Worm (Caenorhabditis elegans) whole organism, young adult: ENCODE measurements around the gene F54C9.3.

ENCODE experiments used
- B0019.2 ChIP-seq: fragments of 200-800 bp; sonication (Bioruptor generic); conservative IDR thresholded peaks from 2 replicates; pipeline ENCODE4 v1.3.6; 2022; ENCODE audit warnings: missing genetic modification reagents, missing genetic modification characterization, missing compliant biosample characterization
- B0035.1 ChIP-seq: sonication (generic microtip); optimal IDR thresholded peaks from 2 replicates; lab custom pipeline; 2016; ENCODE audit warnings: missing genetic modification characterization, mild to moderate bottlenecking, missing compliant biosample characterization, missing genotype, missing genetic modification reagents
- B0261.1 ChIP-seq: sonication (generic microtip); optimal IDR thresholded peaks from 2 replicates; lab custom pipeline; 2016; ENCODE audit warnings: mild to moderate bottlenecking, missing genetic modification characterization, moderate library complexity, missing compliant biosample characterization
- B0336.3 ChIP-seq: fragments of 200-800 bp; sonication (Bioruptor generic); IDR thresholded peaks from 2 replicates; pipeline ENCODE4 v1.3.6; 2022; ENCODE audit warnings: missing genetic modification characterization, missing compliant biosample characterization
- C17E4.6 ChIP-seq: fragments of 200-800 bp; sonication (Bioruptor generic); IDR thresholded peaks from 2 replicates; pipeline ENCODE4 v1.3.6; 2022; ENCODE audit warnings: missing genetic modification reagents, missing genetic modification characterization, missing compliant biosample characterization
- D2030.7 ChIP-seq: fragments of 200-800 bp; sonication (Bioruptor generic); IDR thresholded peaks from 2 replicates; pipeline ENCODE4 v1.3.6; 2022; ENCODE audit warnings: missing genetic modification reagents, missing genetic modification characterization, missing compliant biosample characterization
- F49E8.2 ChIP-seq: sonication (generic microtip); optimal IDR thresholded peaks from 3 replicates; lab custom pipeline; 2017; ENCODE audit warnings: missing genetic modification characterization, mild to moderate bottlenecking, missing compliant biosample characterization, antibody characterized with exemption, moderate library complexity; ENCODE audit not compliant: insufficient read depth
- F55B11.4 ChIP-seq: sonication (generic microtip); optimal IDR thresholded peaks from 2 replicates; lab custom pipeline; 2016; ENCODE audit warnings: missing compliant biosample characterization, missing genetic modification characterization, borderline replicate concordance; ENCODE audit not compliant: insufficient read depth
- F57C9.4 ChIP-seq: sonication (generic microtip); optimal IDR thresholded peaks from 2 replicates; lab custom pipeline; 2017; ENCODE audit warnings: mild to moderate bottlenecking, missing genetic modification characterization, missing compliant biosample characterization
- T26A5.8 ChIP-seq: sonication (generic microtip); optimal IDR thresholded peaks from 2 replicates; lab custom pipeline; 2016; ENCODE audit warnings: missing genetic modification characterization, missing compliant biosample characterization
- Y79H2A.3 ChIP-seq: fragments of 200-800 bp; sonication (Bioruptor generic); conservative IDR thresholded peaks from 2 replicates; pipeline ENCODE4 v1.3.6; 2022; ENCODE audit warnings: missing genetic modification reagents, missing genetic modification characterization, missing compliant biosample characterization
- Y95B8A.8 ChIP-seq: fragments of 200-800 bp; sonication (Bioruptor generic); IDR thresholded peaks from 2 replicates; pipeline ENCODE4 v1.3.6; 2022; ENCODE audit warnings: missing genetic modification reagents, missing genetic modification characterization, missing compliant biosample characterization
- ZK185.1 ChIP-seq: sonication (generic microtip); optimal IDR thresholded peaks from 2 replicates; lab custom pipeline; 2016; ENCODE audit warnings: mild to moderate bottlenecking, missing genetic modification characterization, missing compliant biosample characterization; ENCODE audit not compliant: poor library complexity, severe bottlenecking
- akir-1 ChIP-seq: fragments of 200-800 bp; sonication (Bioruptor generic); optimal IDR thresholded peaks from 2 replicates; lab custom pipeline; 2018; ENCODE audit warnings: mild to moderate bottlenecking, missing genetic modification characterization, moderate library complexity, missing compliant biosample characterization
- aptf-2 ChIP-seq: fragments of 200-800 bp; sonication (Bioruptor generic); conservative IDR thresholded peaks from 2 replicates; pipeline ENCODE4 v1.3.6; 2022; ENCODE audit warnings: missing genetic modification reagents, missing genetic modification characterization, missing compliant biosample characterization
- atf-7 ChIP-seq: sonication (generic microtip); optimal IDR thresholded peaks from 2 replicates; lab custom pipeline; 2017; ENCODE audit warnings: mild to moderate bottlenecking, missing genetic modification characterization, missing compliant biosample characterization
- cebp-1 ChIP-seq, 2 experiments: fragments of 200-800 bp in 1 of 2; sonication (Bioruptor generic) in 1 of 2; sonication (generic microtip) in 1 of 2; IDR thresholded peaks in 1 of 2; optimal IDR thresholded peaks in 1 of 2; 2 replicates each; pipeline versions ENCODE4 v1.3.6 to Lab custom; 2017 to 2022; ENCODE audit warnings: missing compliant biosample characterization in 2 of 2, missing genetic modification characterization in 2 of 2, mild to moderate bottlenecking in 1 of 2, missing genetic modification reagents in 1 of 2, moderate library complexity in 1 of 2
- ceh-100 ChIP-seq: fragments of 200-800 bp; sonication (Bioruptor generic); IDR thresholded peaks from 2 replicates; pipeline ENCODE4 v1.3.6; 2022; ENCODE audit warnings: missing genetic modification reagents, missing genetic modification characterization, missing compliant biosample characterization
- ceh-58 ChIP-seq: fragments of 200-800 bp; sonication (Bioruptor generic); IDR thresholded peaks from 2 replicates; pipeline ENCODE4 v1.3.6; 2022; ENCODE audit warnings: missing genetic modification characterization, missing compliant biosample characterization
- dox-1 ChIP-seq: fragments of 200-800 bp; sonication (Bioruptor generic); IDR thresholded peaks from 2 replicates; pipeline ENCODE4 v1.3.6; 2022; ENCODE audit warnings: missing genetic modification reagents, missing genetic modification characterization, missing compliant biosample characterization
- dpff-1 ChIP-seq: sonication (generic microtip); optimal IDR thresholded peaks from 2 replicates; lab custom pipeline; 2017; ENCODE audit warnings: mild to moderate bottlenecking, missing genetic modification characterization, missing compliant biosample characterization
- dpl-1 ChIP-seq: fragments of 150-350 bp; optimal IDR thresholded peaks from 2 replicates; lab custom pipeline; 2014; ENCODE audit warnings: missing biosample characterization, missing genetic modification reagents, missing genetic modification characterization
- ets-4 ChIP-seq: fragments of 200-800 bp; sonication (Bioruptor generic); optimal IDR thresholded peaks from 2 replicates; lab custom pipeline; 2018; ENCODE audit warnings: mild to moderate bottlenecking, missing genetic modification characterization, missing compliant biosample characterization
- fkh-3 ChIP-seq: sonication (generic microtip); optimal IDR thresholded peaks from 2 replicates; lab custom pipeline; 2016; ENCODE audit warnings: mild to moderate bottlenecking, missing genetic modification characterization, missing compliant biosample characterization
- gei-17 ChIP-seq: fragments of 200-800 bp; sonication (Bioruptor generic); optimal IDR thresholded peaks from 2 replicates; lab custom pipeline; 2018; ENCODE audit warnings: mild to moderate bottlenecking, missing genetic modification characterization, missing compliant biosample characterization
- hmg-1.2 ChIP-seq: fragments of 200-800 bp; sonication (Bioruptor generic); IDR thresholded peaks from 2 replicates; pipeline ENCODE4 v1.3.6; 2022; ENCODE audit warnings: missing genetic modification reagents, missing genetic modification characterization, missing compliant biosample characterization
- hrde-1 ChIP-seq: sonication (generic microtip); optimal IDR thresholded peaks from 2 replicates; lab custom pipeline; 2016; ENCODE audit warnings: missing genetic modification characterization, mild to moderate bottlenecking, missing compliant biosample characterization, moderate library complexity, missing genotype, missing genetic modification reagents, borderline replicate concordance
- madf-10 ChIP-seq: sonication (generic microtip); optimal IDR thresholded peaks from 2 replicates; lab custom pipeline; 2016; ENCODE audit warnings: mild to moderate bottlenecking, missing genetic modification characterization, missing compliant biosample characterization
- madf-3 ChIP-seq: fragments of 200-800 bp; sonication (Bioruptor generic); IDR thresholded peaks from 2 replicates; pipeline ENCODE4 v1.3.6; 2022; ENCODE audit warnings: missing genetic modification reagents, missing genetic modification characterization, missing compliant biosample characterization
- mcd-1 ChIP-seq: fragments of 200-800 bp; sonication (Bioruptor generic); IDR thresholded peaks from 2 replicates; pipeline ENCODE4 v1.3.6; 2022; ENCODE audit warnings: missing genetic modification reagents, missing genetic modification characterization, missing compliant biosample characterization
- nfya-1 ChIP-seq: sonication (generic microtip); optimal IDR thresholded peaks from 2 replicates; lab custom pipeline; 2017; ENCODE audit warnings: antibody characterized with exemption, missing compliant biosample characterization, missing genetic modification characterization, borderline replicate concordance; ENCODE audit not compliant: insufficient read depth
- nfya-2 ChIP-seq: fragments of 200-800 bp; sonication (Bioruptor generic); IDR thresholded peaks from 2 replicates; pipeline ENCODE4 v1.3.6; 2022; ENCODE audit warnings: missing genetic modification reagents, missing genetic modification characterization, missing compliant biosample characterization
- nfyb-1 ChIP-seq: fragments of 200-800 bp; sonication (Bioruptor generic); IDR thresholded peaks from 2 replicates; pipeline ENCODE4 v1.3.6; 2022; ENCODE audit warnings: missing genetic modification reagents, missing genetic modification characterization, missing compliant biosample characterization
- nhr-120 ChIP-seq: fragments of 200-800 bp; sonication (Bioruptor generic); IDR thresholded peaks from 2 replicates; pipeline ENCODE4 v1.3.6; 2022; ENCODE audit warnings: missing genetic modification characterization, missing compliant biosample characterization
- nhr-90 ChIP-seq: sonication (generic microtip); optimal IDR thresholded peaks from 2 replicates; lab custom pipeline; 2016; ENCODE audit warnings: missing genotype, mild to moderate bottlenecking, missing genetic modification characterization, missing compliant biosample characterization
- pbrm-1 ChIP-seq: fragments of 200-800 bp; sonication (Bioruptor generic); IDR thresholded peaks from 2 replicates; pipeline ENCODE4 v1.3.6; 2022; ENCODE audit warnings: missing genetic modification reagents, missing genetic modification characterization, missing compliant biosample characterization
- rcor-1 ChIP-seq: fragments of 200-800 bp; sonication (Bioruptor generic); IDR thresholded peaks from 2 replicates; pipeline ENCODE4 v1.3.6; 2022; ENCODE audit warnings: missing genetic modification reagents, missing genetic modification characterization, missing compliant biosample characterization
- rpc-1 ChIP-seq, 2 experiments: fragments of 150-350 bp in 1 of 2; sonication (generic microtip) in 1 of 2; optimal IDR thresholded peaks; 2 replicates each; lab custom pipeline; 2014 to 2018; ENCODE audit warnings: missing biosample characterization in 1 of 2, missing genetic modification characterization in 1 of 2, missing genetic modification reagents in 1 of 2, missing genotype in 1 of 2
- snpc-4 ChIP-seq, 5 experiments: fragments of 150-350 bp in 1 of 5; sonication (generic microtip) in 4 of 5; optimal IDR thresholded peaks; 2 replicates each; lab custom pipeline; 2014 to 2018; ENCODE audit warnings: missing genetic modification characterization in 5 of 5, missing biosample characterization in 3 of 5, antibody characterized with exemption in 2 of 5, mild to moderate bottlenecking in 2 of 5, missing compliant biosample characterization in 2 of 5, missing genotype in 2 of 5, moderate library complexity in 2 of 5, missing genetic modification reagents in 1 of 5
- tbp1 ChIP-seq: fragments of 200-800 bp; sonication (Bioruptor generic); optimal IDR thresholded peaks from 2 replicates; lab custom pipeline; 2018; ENCODE audit warnings: mild to moderate bottlenecking, missing genetic modification characterization, missing compliant biosample characterization
- zfh-2 ChIP-seq: fragments of 200-800 bp; sonication (Bioruptor generic); conservative IDR thresholded peaks from 2 replicates; pipeline ENCODE4 v1.3.6; 2022; ENCODE audit warnings: missing genetic modification reagents, missing genetic modification characterization, missing compliant biosample characterization
- ztf-25 ChIP-seq: fragments of 200-800 bp; sonication (Bioruptor generic); IDR thresholded peaks from 2 replicates; pipeline ENCODE4 v1.3.6; 2022; ENCODE audit warnings: missing genetic modification reagents, missing genetic modification characterization, missing compliant biosample characterization
- ztf-26 ChIP-seq: sonication (generic microtip); optimal IDR thresholded peaks from 2 replicates; lab custom pipeline; 2017; ENCODE audit warnings: missing genetic modification characterization, missing compliant biosample characterization

The F54C9.3 gene

ce11 chrII:8559188-8559587 is 7.5 kb downstream of the F54C9.3 start:
- TF ChIP-seq T26A5.8 (tag; lab: Kevin White, UChicago) (no peak), rpc-1 (optimal IDR thresholded peaks at IDR 0.05; lab: Kevin White, UChicago) (no peak), rpc-1 (tag; optimal IDR thresholded peaks at IDR 0.05; lab: Kevin White, UChicago) (no peak), D2030.7 (no peak), nhr-90 (tag; lab: Kevin White, UChicago) (no peak), madf-3 (GFP tag; lab: Robert Waterston, UW) (no peak), madf-10 (tag; lab: Kevin White, UChicago) (no peak), mcd-1 (no peak), F49E8.2 (tag; lab: Kevin White, UChicago) (no peak), dpl-1 (no peak), nfyb-1 (GFP tag; lab: Robert Waterston, UW) (no peak), Y79H2A.3 (GFP tag; lab: Robert Waterston, UW) (no peak), F55B11.4 (tag; lab: Kevin White, UChicago) (no peak), Y95B8A.8 (GFP tag; lab: Robert Waterston, UW) (no peak)

ce11 chrII:8556166-8556565 is 10.5 kb downstream of the F54C9.3 start, which contains the start of gene glb-27:
glb-27 (minus strand) TSS chrII:8556266.
- TF ChIP-seq atf-7 (tag; lab: Kevin White, UChicago) (no peak), pbrm-1 (GFP tag; lab: Robert Waterston, UW) (no peak), dpff-1 (tag; lab: Kevin White, UChicago) (no peak), Y95B8A.8 (GFP tag; lab: Robert Waterston, UW) (no peak), rcor-1 (GFP tag; lab: Robert Waterston, UW) (no peak), fkh-3 (tag; lab: Kevin White, UChicago) (no peak), hrde-1 (tag; lab: Kevin White, UChicago) (no peak), cebp-1 (GFP tag; IDR thresholded peaks at IDR 0.05; lab: Robert Waterston, UW) (no peak), cebp-1 (tag; optimal IDR thresholded peaks at IDR 0.05; lab: Kevin White, UChicago) (no peak), F57C9.4 (no peak), B0261.1 (no peak), nfya-2 (GFP tag; lab: Robert Waterston, UW) (no peak), ztf-26 (tag; lab: Kevin White, UChicago) (no peak), ztf-25 (GFP tag; lab: Robert Waterston, UW) (no peak), aptf-2 (no peak), mcd-1 (no peak), C17E4.6 (GFP tag; lab: Robert Waterston, UW) (no peak), D2030.7 (no peak), tbp1 (GFP tag; lab: Kevin White, UChicago) (no peak)

ce11 chrII:8554568-8554967 is 12.1 kb downstream of the F54C9.3 start:
- TF ChIP-seq B0035.1 (tag; lab: Kevin White, UChicago) (no peak), ets-4 (GFP tag; lab: Kevin White, UChicago) (no peak), nfya-2 (GFP tag; lab: Robert Waterston, UW) (no peak), akir-1 (GFP tag; lab: Kevin White, UChicago) (no peak), ceh-58 (GFP tag; lab: Robert Waterston, UW) (no peak), Y95B8A.8 (GFP tag; lab: Robert Waterston, UW) (no peak), B0261.1 (no peak)

- TF ChIP-seq zfh-2 (GFP tag; lab: Robert Waterston, UW) (no peak), nhr-120 (no peak), snpc-4 (GFP tag; optimal IDR thresholded peaks at IDR 0.05; lab: Kevin White, UChicago) (no peak), snpc-4 (tag; optimal IDR thresholded peaks at IDR 0.05; lab: Kevin White, UChicago) (no peak), rcor-1 (GFP tag; lab: Robert Waterston, UW) (no peak), ceh-100 (GFP tag; lab: Robert Waterston, UW) (no peak), gei-17 (GFP tag; lab: Kevin White, UChicago) (no peak), B0336.3 (no peak), B0019.2 (GFP tag; lab: Robert Waterston, UW) (no peak), hmg-1.2 (GFP tag; lab: Robert Waterston, UW) (no peak), ZK185.1 (tag; lab: Kevin White, UChicago) (no peak), nfya-1 (tag; lab: Kevin White, UChicago) (no peak), F55B11.4 (tag; lab: Kevin White, UChicago) (no peak), dox-1 (GFP tag; lab: Robert Waterston, UW) (no peak)
These were observed 15.6 kb downstream of the F54C9.3 start for ce11 chrII:8551100-8551499.
